Worm (Caenorhabditis elegans): ENCODE measurements around the gene ncs-1.
A peak's percentile ranks its signal among the peaks of the same experiment; 100 is the strongest.

The ncs-1 gene

ce11 chrX:963171-963570 lies at the start of gene ncs-1:
TSS of gene ncs-1 (minus strand) at chrX:963271.
- TF ChIP-seq lin-13 (tag; optimal IDR thresholded peaks at IDR 0.05) (no peak), nhr-2 (tag; optimal IDR thresholded peaks at IDR 0.05) (no peak), lin-32 (GFP tag; optimal IDR thresholded peaks at IDR 0.05) (no peak), unc-120 (tag; optimal IDR thresholded peaks at IDR 0.05; ENCODE audit: poor library complexity, severe bottlenecking) (no peak), elt-3 (tag; optimal IDR thresholded peaks at IDR 0.05) (no peak), blmp-1 (tag; optimal IDR thresholded peaks at IDR 0.05) (no peak), ceh-83 (GFP tag; optimal IDR thresholded peaks at IDR 0.05) (no peak), mep-1 (tag; optimal IDR thresholded peaks at IDR 0.05) (no peak)

ce11 chrX:1012385-1012866 lies 49.4 kb upstream of the ncs-1 start:
- TF ChIP-seq ztf-11 (tag; optimal IDR thresholded peaks at IDR 0.05) (no peak), ceh-39 (tag; optimal IDR thresholded peaks at IDR 0.05) (no peak), tbx-8 (GFP tag; optimal IDR thresholded peaks at IDR 0.05) (no peak), nhr-2 (tag; optimal IDR thresholded peaks at IDR 0.05) (no peak), zip-8 (tag; optimal IDR thresholded peaks at IDR 0.05) (no peak), unc-39 (tag; optimal IDR thresholded peaks at IDR 0.05) (no peak)

- TF ChIP-seq sptf-1 (tag; optimal IDR thresholded peaks at IDR 0.05) (no peak), pha-4 (tag; optimal IDR thresholded peaks at IDR 0.05) (no peak), blmp-1 (tag; optimal IDR thresholded peaks at IDR 0.05) (no peak), cnd-1 (tag; optimal IDR thresholded peaks at IDR 0.05) (no peak), elt-3 (tag; optimal IDR thresholded peaks at IDR 0.05) (no peak), lin-13 (tag; optimal IDR thresholded peaks at IDR 0.05) (no peak), ham-2 (GFP tag; optimal IDR thresholded peaks at IDR 0.05) (peak; percentile 32), tbx-8 (GFP tag; optimal IDR thresholded peaks at IDR 0.05) (no peak), ztf-11 (tag; optimal IDR thresholded peaks at IDR 0.05) (no peak), unc-120 (tag; optimal IDR thresholded peaks at IDR 0.05; ENCODE audit: poor library complexity, severe bottlenecking) (peak; percentile 15), mep-1 (tag; optimal IDR thresholded peaks at IDR 0.05) (no peak), ceh-83 (GFP tag; optimal IDR thresholded peaks at IDR 0.05) (no peak), flh-1 (GFP tag; optimal IDR thresholded peaks at IDR 0.05) (no peak), lin-32 (GFP tag; optimal IDR thresholded peaks at IDR 0.05) (no peak), nhr-2 (tag; optimal IDR thresholded peaks at IDR 0.05) (no peak), nhr-28 (tag; optimal IDR thresholded peaks at IDR 0.05) (no peak), nhr-76 (tag; optimal IDR thresholded peaks at IDR 0.05) (no peak), bed-3 (GFP tag; optimal IDR thresholded peaks at IDR 0.05) (no peak)
Observed at ce11 chrX:1010627-1011452, 47.8 kb upstream of the ncs-1 start.

ce11 chrX:1009512-1009911 lies 46.4 kb upstream of the ncs-1 start:
- TF ChIP-seq mab-5 (tag; optimal IDR thresholded peaks at IDR 0.05) (no peak), hlh-1 (tag; optimal IDR thresholded peaks at IDR 0.05) (no peak), lsy-2 (tag; optimal IDR thresholded peaks at IDR 0.05) (no peak), ceh-83 (GFP tag; optimal IDR thresholded peaks at IDR 0.05) (no peak), lin-13 (tag; optimal IDR thresholded peaks at IDR 0.05) (no peak), sem-2 (GFP tag; optimal IDR thresholded peaks at IDR 0.05) (no peak), cnd-1 (tag; optimal IDR thresholded peaks at IDR 0.05) (no peak), ces-1 (GFP tag; optimal IDR thresholded peaks at IDR 0.05) (no peak), unc-39 (tag; optimal IDR thresholded peaks at IDR 0.05) (no peak), nhr-237 (tag; optimal IDR thresholded peaks at IDR 0.05) (no peak), elt-1 (tag; optimal IDR thresholded peaks at IDR 0.05; ENCODE audit: borderline replicate concordance, insufficient read depth) (no peak), ceh-39 (tag; optimal IDR thresholded peaks at IDR 0.05) (no peak), M03D4.4 (tag; optimal IDR thresholded peaks at IDR 0.05) (no peak), nhr-76 (tag; optimal IDR thresholded peaks at IDR 0.05) (no peak), unc-120 (tag; optimal IDR thresholded peaks at IDR 0.05; ENCODE audit: poor library complexity, severe bottlenecking) (no peak), tbx-8 (GFP tag; optimal IDR thresholded peaks at IDR 0.05) (no peak), zip-8 (tag; optimal IDR thresholded peaks at IDR 0.05) (no peak), nhr-12 (tag; optimal IDR thresholded peaks at IDR 0.05) (no peak), bed-3 (GFP tag; optimal IDR thresholded peaks at IDR 0.05) (no peak)

ce11 chrX:1005026-1005425 lies 42.0 kb upstream of the ncs-1 start:
- TF ChIP-seq nhr-2 (tag; optimal IDR thresholded peaks at IDR 0.05): peak; percentile 3
- no peak for TF ChIP-seq cnd-1 (tag; optimal IDR thresholded peaks at IDR 0.05)
- no peak for TF ChIP-seq tbx-8 (GFP tag; optimal IDR thresholded peaks at IDR 0.05)
- TF ChIP-seq hlh-1 (tag; optimal IDR thresholded peaks at IDR 0.05): no peak
- no peak for TF ChIP-seq sem-2 (GFP tag; optimal IDR thresholded peaks at IDR 0.05)
- no peak for TF ChIP-seq bed-3 (GFP tag; optimal IDR thresholded peaks at IDR 0.05)
- TF ChIP-seq lin-13 (tag; optimal IDR thresholded peaks at IDR 0.05): no peak
- no peak for TF ChIP-seq zip-8 (tag; optimal IDR thresholded peaks at IDR 0.05)
- peak; percentile 10 for TF ChIP-seq ham-2 (GFP tag; optimal IDR thresholded peaks at IDR 0.05)
- TF ChIP-seq drap-1 (GFP tag; optimal IDR thresholded peaks at IDR 0.05): no peak
- TF ChIP-seq nhr-76 (tag; optimal IDR thresholded peaks at IDR 0.05): no peak
- TF ChIP-seq mls-2 (tag; optimal IDR thresholded peaks at IDR 0.05): peak; percentile 15
- TF ChIP-seq ceh-43 (GFP tag; optimal IDR thresholded peaks at IDR 0.05): peak; percentile 87
- no peak for TF ChIP-seq elt-1 (tag; optimal IDR thresholded peaks at IDR 0.05; ENCODE audit: borderline replicate concordance, insufficient read depth)

Measured in whole organism, mixed stage, embryonic.